Worm (Caenorhabditis elegans): ENCODE data around the gene cap-1.
A peak's percentile ranks its signal among the peaks of the same experiment; 100 is the strongest.

DNA sequence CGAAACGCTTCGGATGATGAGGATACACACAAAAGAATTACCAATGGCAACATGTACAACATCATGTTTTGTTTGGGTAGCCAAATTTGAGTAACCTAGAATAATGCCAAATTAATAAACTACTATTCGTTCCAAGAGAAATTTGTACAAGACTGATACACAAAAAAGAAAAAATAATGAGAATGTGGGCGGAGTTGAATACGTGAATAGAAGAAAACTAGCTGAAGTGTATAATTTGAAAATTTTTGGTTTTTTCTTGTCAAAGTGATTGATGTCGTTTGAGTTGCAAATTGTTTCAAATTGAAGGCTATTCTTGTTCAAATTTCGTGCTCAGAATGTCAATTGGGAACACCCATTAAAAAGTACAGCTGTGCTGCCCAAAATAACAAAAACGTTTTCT lies 38.3 kb downstream of the cap-1 start, which contains the start of gene R13A1.5:
- TF ChIP-seq dpl-1 (GFP tag; optimal IDR thresholded peaks at IDR 0.05) = no peak
- no peak for TF ChIP-seq egl-27 (tag; optimal IDR thresholded peaks at IDR 0.05)
- no peak for TF ChIP-seq nhr-237 (tag; optimal IDR thresholded peaks at IDR 0.05)
- no peak for TF ChIP-seq blmp-1 (tag; optimal IDR thresholded peaks at IDR 0.05)
- TF ChIP-seq ceh-82 (tag; optimal IDR thresholded peaks at IDR 0.05) = no peak
- TF ChIP-seq tbx-2 (tag; optimal IDR thresholded peaks at IDR 0.05) = no peak
- TF ChIP-seq ama-1 (optimal IDR thresholded peaks at IDR 0.05) = no peak
- no peak for TF ChIP-seq pag-3 (tag; optimal IDR thresholded peaks at IDR 0.05; ENCODE audit: borderline replicate concordance, insufficient read depth)
- TF ChIP-seq elt-3 (tag; optimal IDR thresholded peaks at IDR 0.05) = no peak
- TF ChIP-seq unc-98 (GFP tag; IDR thresholded peaks at IDR 0.05) = no peak
- no peak for TF ChIP-seq efl-1 (optimal IDR thresholded peaks at IDR 0.05)
- peak in 1 of 2 experiments; percentile 67 for TF ChIP-seq efl-1 (GFP tag; optimal IDR thresholded peaks at IDR 0.05 in 1 of 2)
- TF ChIP-seq egl-13 (tag; optimal IDR thresholded peaks at IDR 0.05) = no peak
- no peak for TF ChIP-seq xbp-1 (tag; optimal IDR thresholded peaks at IDR 0.05)
- no peak for TF ChIP-seq ztf-11 (tag; optimal IDR thresholded peaks at IDR 0.05)

All from whole organism, L1 larva.